Worm (Caenorhabditis elegans): Measurements from ENCODE around the gene unc-41.
A peak's percentile ranks its signal among the peaks of the same experiment; 100 is the strongest.

The unc-41 gene

DNA sequence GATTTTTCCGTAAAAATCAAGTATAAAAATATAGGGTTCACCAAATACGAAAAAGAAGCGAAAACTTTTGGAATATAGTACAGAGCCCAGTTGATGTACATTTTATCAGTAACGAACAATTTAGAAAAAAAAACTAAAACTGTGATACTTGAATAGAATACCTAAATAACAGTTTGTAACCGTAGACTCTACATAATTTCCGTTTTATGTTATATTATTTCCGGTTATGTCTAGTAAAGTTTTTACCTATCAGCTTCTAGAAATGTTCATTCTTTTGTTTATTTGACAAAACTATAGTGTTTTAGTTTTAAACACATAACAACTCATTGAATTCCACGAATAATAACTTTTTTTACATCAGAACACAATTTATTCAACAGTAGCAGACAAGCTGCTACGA lies 38.6 kb downstream of the unc-41 start, which contains the start of gene srj-33:
Gene srj-33, minus strand, starts transcription at position 101 of the 400 bp plus-strand sequence.
- TF ChIP-seq ceh-28 (tag; optimal IDR thresholded peaks at IDR 0.05), result no peak
- no peak for TF ChIP-seq jun-1 (tag; optimal IDR thresholded peaks at IDR 0.05)
- no peak for TF ChIP-seq lin-15B (tag; optimal IDR thresholded peaks at IDR 0.05)
- no peak for TF ChIP-seq pha-4 (tag; optimal IDR thresholded peaks at IDR 0.05)
- TF ChIP-seq mml-1 (tag; optimal IDR thresholded peaks at IDR 0.05), result no peak
- TF ChIP-seq tbx-2 (tag; optimal IDR thresholded peaks at IDR 0.05), result no peak
- TF ChIP-seq R02D3.7 (tag; optimal IDR thresholded peaks at IDR 0.05), result no peak
- TF ChIP-seq ZK546.5 (tag; optimal IDR thresholded peaks at IDR 0.05), result no peak
- TF ChIP-seq unc-39 (tag; optimal IDR thresholded peaks at IDR 0.05), result no peak
- no peak for TF ChIP-seq daf-12 (tag; optimal IDR thresholded peaks at IDR 0.05)
- no peak for TF ChIP-seq ceh-16 (tag; optimal IDR thresholded peaks at IDR 0.05)
- TF ChIP-seq unc-62 (GFP tag; optimal IDR thresholded peaks at IDR 0.05), result no peak
- no peak for TF ChIP-seq nhr-43 (tag; optimal IDR thresholded peaks at IDR 0.05; ENCODE audit: poor library complexity, severe bottlenecking)

DNA sequence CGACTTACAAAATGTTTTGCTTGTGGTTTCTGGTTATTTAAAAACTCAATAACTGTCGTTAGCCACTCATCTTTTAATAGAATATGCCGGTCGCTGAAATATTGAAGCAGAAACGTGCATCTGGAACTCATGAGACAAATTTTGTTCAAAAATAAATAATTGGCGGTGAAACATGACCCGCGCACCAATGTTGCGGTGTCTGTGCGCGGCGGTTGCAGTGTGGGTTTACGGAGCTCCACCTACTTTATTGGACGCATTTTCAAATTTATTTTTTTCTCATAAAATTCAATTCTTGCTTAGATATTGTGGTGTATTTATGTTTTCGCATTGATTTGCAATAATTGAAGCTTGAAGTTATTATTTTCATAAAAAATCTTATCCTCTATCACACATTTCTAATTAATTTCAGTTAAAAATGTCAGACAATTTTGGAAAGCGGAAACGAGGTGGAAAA lies 45.4 kb downstream of the unc-41 start, which contains the start of the genes rmh-2 and suds-3:
Gene rmh-2, minus strand, starts transcription at position 164 of the 454 bp plus-strand sequence.
Gene suds-3, plus strand, starts transcription at position 404 of the 454 bp plus-strand sequence.
- TF ChIP-seq elt-2 (tag; optimal IDR thresholded peaks at IDR 0.05) (peak; percentile 18), R02D3.7 (tag; optimal IDR thresholded peaks at IDR 0.05) (peak; percentile 92), lin-15B (tag; optimal IDR thresholded peaks at IDR 0.05) (peak; percentile 71), lin-39 (tag; optimal IDR thresholded peaks at IDR 0.05) (peak; percentile 1), nfya-1 (tag; optimal IDR thresholded peaks at IDR 0.05; ENCODE audit: insufficient read depth) (peak; percentile 78), pha-4 (tag; optimal IDR thresholded peaks at IDR 0.05) (peak; percentile 51), nhr-25 (tag; optimal IDR thresholded peaks at IDR 0.05) (no peak), nhr-77 (tag; optimal IDR thresholded peaks at IDR 0.05) (no peak)

- peak; percentile 36 for TF ChIP-seq pha-4 (tag; optimal IDR thresholded peaks at IDR 0.05)
- peak; percentile 87 for TF ChIP-seq elt-2 (tag; optimal IDR thresholded peaks at IDR 0.05)
- peak; percentile 16 for TF ChIP-seq jun-1 (tag; optimal IDR thresholded peaks at IDR 0.05)
- no peak for TF ChIP-seq ztf-4 (tag; optimal IDR thresholded peaks at IDR 0.05)
- TF ChIP-seq lsy-12 (tag; optimal IDR thresholded peaks at IDR 0.05), result no peak
- no peak for TF ChIP-seq fkh-2 (tag; optimal IDR thresholded peaks at IDR 0.05)
- no peak for TF ChIP-seq elt-1 (tag; optimal IDR thresholded peaks at IDR 0.05)
- no peak for TF ChIP-seq R02D3.7 (tag; optimal IDR thresholded peaks at IDR 0.05)
- peak; percentile 63 for TF ChIP-seq pqm-1 (tag; optimal IDR thresholded peaks at IDR 0.05)
- no peak for TF ChIP-seq skn-1 (tag; optimal IDR thresholded peaks at IDR 0.05)
- no peak for TF ChIP-seq lin-15B (tag; optimal IDR thresholded peaks at IDR 0.05)
These were observed 48.1 kb downstream of the unc-41 start for ce11 chrV:9927954-9928353.

DNA sequence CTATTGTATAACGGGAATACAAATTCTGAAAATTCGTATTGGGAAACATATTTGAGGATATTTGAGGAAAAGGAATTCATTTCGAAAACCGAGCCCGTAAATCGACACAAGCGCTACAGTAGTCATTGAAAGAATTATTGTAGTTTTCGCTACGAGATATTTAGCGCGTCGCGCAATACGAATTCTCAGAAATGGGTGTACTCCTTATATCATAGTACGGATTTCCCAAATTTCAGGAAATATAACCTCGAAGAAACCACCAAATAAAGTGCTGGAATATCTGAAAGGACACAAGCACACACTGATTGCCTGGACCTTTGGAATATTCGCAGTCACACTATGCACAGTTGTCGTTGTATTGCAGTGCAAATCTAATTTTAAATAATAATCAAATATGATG lies 48.7 kb downstream of the unc-41 start:
- TF ChIP-seq zag-1 (tag; optimal IDR thresholded peaks at IDR 0.05) (no peak), ceh-9 (tag; optimal IDR thresholded peaks at IDR 0.05) (no peak), elt-1 (tag; optimal IDR thresholded peaks at IDR 0.05) (no peak)

DNA sequence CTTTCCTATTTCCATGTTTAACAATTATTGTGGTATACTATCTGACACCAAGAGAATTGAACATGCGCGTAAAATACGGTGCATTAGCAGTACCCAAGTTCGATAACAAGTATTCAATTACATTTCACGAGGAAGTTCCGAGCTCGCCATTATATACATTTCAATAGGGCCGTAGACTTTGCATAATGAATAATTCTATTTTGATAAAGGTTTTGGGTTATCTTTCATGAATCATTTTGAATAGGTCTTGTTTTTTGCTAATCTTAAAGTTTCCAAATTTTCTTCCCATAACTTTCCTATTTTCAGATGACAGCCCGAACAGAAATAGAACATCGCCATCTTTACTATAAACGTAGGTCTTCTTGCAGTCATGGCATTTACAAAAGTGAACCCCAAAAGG lies 49.8 kb downstream of the unc-41 start, which contains the start of gene C50H2.13:
Gene C50H2.13, plus strand, starts transcription at position 301 of the 400 bp plus-strand sequence.
- TF ChIP-seq ceh-28 (tag; optimal IDR thresholded peaks at IDR 0.05) (no peak), eor-1 (tag; optimal IDR thresholded peaks at IDR 0.05) (no peak), ceh-82 (tag; optimal IDR thresholded peaks at IDR 0.05) (no peak), nhr-237 (tag; optimal IDR thresholded peaks at IDR 0.05) (no peak), nfya-1 (tag; optimal IDR thresholded peaks at IDR 0.05; ENCODE audit: insufficient read depth) (no peak), elt-1 (tag; optimal IDR thresholded peaks at IDR 0.05) (no peak), ztf-11 (tag; optimal IDR thresholded peaks at IDR 0.05) (no peak), ZK546.5 (tag; optimal IDR thresholded peaks at IDR 0.05) (no peak), pha-4 (tag; optimal IDR thresholded peaks at IDR 0.05) (no peak), ceh-16 (tag; optimal IDR thresholded peaks at IDR 0.05) (no peak), zag-1 (tag; optimal IDR thresholded peaks at IDR 0.05) (no peak), nhr-28 (tag; optimal IDR thresholded peaks at IDR 0.05) (no peak), elt-2 (tag; optimal IDR thresholded peaks at IDR 0.05) (no peak), mml-1 (tag; optimal IDR thresholded peaks at IDR 0.05) (no peak), nhr-11 (tag; optimal IDR thresholded peaks at IDR 0.05) (no peak), egl-27 (tag; optimal IDR thresholded peaks at IDR 0.05) (no peak), fos-1 (tag; optimal IDR thresholded peaks at IDR 0.05) (no peak)
